Fruit fly (Drosophila melanogaster) whole organism, embryonic: Measurements from ENCODE around the gene Pis.

Experiments
- Abd-B ChIP-seq: fragments of 200-800 bp; sonication (Bioruptor generic); optimal IDR thresholded peaks from 2 replicates; lab custom pipeline; 2018; ENCODE audit warnings: missing biosample characterization, mild to moderate bottlenecking, missing genetic modification characterization, moderate library complexity
- Aef1 ChIP-seq: fragments of 200-800 bp; sonication (Bioruptor generic); IDR thresholded peaks from 3 replicates; pipeline ENCODE4 v1.3.6; 2022; ENCODE audit warnings: missing biosample characterization, missing genetic modification characterization
- Antp ChIP-seq: fragments of 200-800 bp; sonication (Bioruptor generic); optimal IDR thresholded peaks from 3 replicates; lab custom pipeline; 2016; ENCODE audit warnings: missing biosample characterization, missing genetic modification characterization
- Atf6 ChIP-seq: fragments of 200-800 bp; sonication (Bioruptor generic); IDR thresholded peaks from 2 replicates; pipeline ENCODE4 v1.3.6; 2022; ENCODE audit warnings: missing biosample characterization, missing genetic modification characterization
- CG10274 ChIP-seq: fragments of 200-800 bp; sonication (Bioruptor generic); optimal IDR thresholded peaks from 3 replicates; lab custom pipeline; 2017; ENCODE audit warnings: missing biosample characterization, mild to moderate bottlenecking, missing genetic modification characterization
- CG10462 ChIP-seq: fragments of 200-800 bp; sonication (Bioruptor generic); optimal IDR thresholded peaks from 2 replicates; lab custom pipeline; 2016; ENCODE audit warnings: missing biosample characterization, missing genetic modification characterization
- CG12155 ChIP-seq: fragments of 200-800 bp; sonication (Bioruptor generic); optimal IDR thresholded peaks from 3 replicates; lab custom pipeline; 2016; ENCODE audit warnings: missing biosample characterization, missing genetic modification characterization
- CG12219 ChIP-seq: fragments of 200-800 bp; sonication (Bioruptor generic); optimal IDR thresholded peaks from 3 replicates; lab custom pipeline; 2018; ENCODE audit warnings: missing biosample characterization, mild to moderate bottlenecking, missing genetic modification characterization
- CG14710 ChIP-seq: fragments of 200-800 bp; sonication (Bioruptor generic); optimal IDR thresholded peaks from 3 replicates; lab custom pipeline; 2019; ENCODE audit warnings: missing biosample characterization, mild to moderate bottlenecking, missing genetic modification characterization, moderate library complexity
- CG1529 ChIP-seq: fragments of 200-800 bp; sonication (Bioruptor generic); optimal IDR thresholded peaks from 3 replicates; lab custom pipeline; 2018; ENCODE audit warnings: missing biosample characterization, missing genetic modification characterization
- CG16779 ChIP-seq: fragments of 200-800 bp; sonication (Bioruptor generic); IDR thresholded peaks from 2 replicates; pipeline ENCODE4 v1.3.6; 2022; ENCODE audit warnings: missing biosample characterization, missing genetic modification characterization
- CG17359 ChIP-seq: fragments of 200-800 bp; sonication (Bioruptor generic); optimal IDR thresholded peaks from 3 replicates; lab custom pipeline; 2018; ENCODE audit warnings: missing biosample characterization, mild to moderate bottlenecking, missing genetic modification characterization, moderate library complexity
- CG17829 ChIP-seq: fragments of 200-800 bp; optimal IDR thresholded peaks from 2 replicates; lab custom pipeline; 2019; ENCODE audit warnings: missing biosample characterization, mild to moderate bottlenecking, missing genetic modification characterization, moderate library complexity
- CG18764 ChIP-seq: fragments of 200-800 bp; sonication (Bioruptor generic); optimal IDR thresholded peaks from 3 replicates; lab custom pipeline; 2016; ENCODE audit warnings: missing biosample characterization, missing genetic modification characterization
- CG2120 ChIP-seq: fragments of 200-800 bp; sonication (Bioruptor generic); optimal IDR thresholded peaks from 3 replicates; lab custom pipeline; 2016; ENCODE audit warnings: missing biosample characterization, missing genetic modification characterization
- CG31224 ChIP-seq: fragments of 200-800 bp; sonication (Bioruptor generic); IDR thresholded peaks from 2 replicates; pipeline ENCODE4 v1.3.6; 2022; ENCODE audit warnings: missing biosample characterization, missing genetic modification characterization
- CG3281 ChIP-seq: fragments of 200-800 bp; sonication (Bioruptor generic); optimal IDR thresholded peaks from 3 replicates; lab custom pipeline; 2017; ENCODE audit warnings: missing biosample characterization, mild to moderate bottlenecking, missing genetic modification characterization
- CG43689 ChIP-seq: fragments of 200-800 bp; sonication (Bioruptor generic); IDR thresholded peaks from 2 replicates; pipeline ENCODE4 v1.3.6; 2022; ENCODE audit warnings: missing biosample characterization, missing genetic modification characterization
- CG7839 ChIP-seq: fragments of 200-800 bp; sonication (Bioruptor generic); optimal IDR thresholded peaks from 3 replicates; lab custom pipeline; 2018; ENCODE audit warnings: missing biosample characterization, mild to moderate bottlenecking, missing genetic modification characterization, moderate library complexity
- CG8281 ChIP-seq: fragments of 200-800 bp; sonication (Bioruptor generic); optimal IDR thresholded peaks from 2 replicates; lab custom pipeline; 2018; ENCODE audit warnings: missing biosample characterization, mild to moderate bottlenecking, missing genetic modification characterization, moderate library complexity
- CG8359 ChIP-seq: fragments of 200-800 bp; sonication (Bioruptor generic); optimal IDR thresholded peaks from 2 replicates; lab custom pipeline; 2017; ENCODE audit warnings: missing biosample characterization, mild to moderate bottlenecking, missing genetic modification characterization, borderline replicate concordance
- CG8944 ChIP-seq: fragments of 200-800 bp; sonication (Bioruptor generic); optimal IDR thresholded peaks from 3 replicates; lab custom pipeline; 2016; ENCODE audit warnings: missing biosample characterization, missing genetic modification characterization
- CG9215 ChIP-seq: fragments of 200-800 bp; sonication (Bioruptor generic); IDR thresholded peaks from 2 replicates; pipeline ENCODE4 v1.3.6; 2022; ENCODE audit warnings: missing biosample characterization, missing genetic modification characterization
- Dek ChIP-seq: fragments of 200-800 bp; sonication (Bioruptor generic); optimal IDR thresholded peaks from 3 replicates; lab custom pipeline; 2019; ENCODE audit warnings: missing biosample characterization, mild to moderate bottlenecking, missing genetic modification characterization, moderate library complexity
- Fer2 ChIP-seq: fragments of 200-800 bp; sonication (Bioruptor generic); optimal IDR thresholded peaks from 2 replicates; lab custom pipeline; 2018; ENCODE audit warnings: missing biosample characterization, mild to moderate bottlenecking, missing genetic modification characterization, moderate library complexity
- HLH4C ChIP-seq: fragments of 200-800 bp; sonication (Bioruptor generic); IDR thresholded peaks from 3 replicates; pipeline ENCODE4 v1.3.6; 2022; ENCODE audit warnings: missing biosample characterization, missing genetic modification characterization; ENCODE audit not compliant: partially characterized antibody
- HLHmδ ChIP-seq: fragments of 200-800 bp; sonication (Bioruptor generic); optimal IDR thresholded peaks from 2 replicates; lab custom pipeline; 2018; ENCODE audit warnings: missing biosample characterization, mild to moderate bottlenecking, missing genetic modification characterization, moderate library complexity
- Hand ChIP-seq: fragments of 200-800 bp; sonication (Bioruptor generic); optimal IDR thresholded peaks from 2 replicates; lab custom pipeline; 2017; ENCODE audit warnings: mild to moderate bottlenecking, missing biosample characterization, missing genetic modification reagents, missing genetic modification characterization
- MESR4 ChIP-seq: fragments of 200-800 bp; sonication (Bioruptor generic); optimal IDR thresholded peaks from 2 replicates; lab custom pipeline; 2018; ENCODE audit warnings: missing biosample characterization, mild to moderate bottlenecking, missing genetic modification characterization, moderate library complexity
- Med ChIP-seq: fragments of 200-800 bp; sonication (Bioruptor generic); peaks from one replicate; lab custom pipeline; 2016; ENCODE audit warnings: missing biosample characterization, missing genetic modification characterization, mild to moderate bottlenecking, inconsistent platforms, moderate library complexity
- Pdp1 ChIP-seq, 2 experiments: fragments of 200-800 bp; sonication (Bioruptor generic); optimal IDR thresholded peaks; 3 replicates each; lab custom pipeline; 2016; ENCODE audit warnings: missing biosample characterization in 2 of 2, missing genetic modification characterization in 2 of 2, mild to moderate bottlenecking in 1 of 2, moderate library complexity in 1 of 2
- Scr ChIP-seq: fragments of 200-800 bp; sonication (Bioruptor generic); IDR thresholded peaks from 2 replicates; pipeline ENCODE4 v1.3.6; 2022; ENCODE audit warnings: missing biosample characterization, missing genetic modification characterization; ENCODE audit not compliant: partially characterized antibody
- Ssrp ChIP-seq: fragments of 200-800 bp; sonication (Bioruptor generic); optimal IDR thresholded peaks from 2 replicates; lab custom pipeline; 2018; ENCODE audit warnings: missing biosample characterization, mild to moderate bottlenecking, missing genetic modification characterization, moderate library complexity
- bcd ChIP-seq: fragments of 200-800 bp; sonication (Bioruptor generic); optimal IDR thresholded peaks from 2 replicates; lab custom pipeline; 2017; ENCODE audit warnings: missing biosample characterization, mild to moderate bottlenecking, missing genetic modification characterization
- br ChIP-seq: fragments of >200 bp; optimal IDR thresholded peaks from 2 replicates; lab custom pipeline; 2017
- dmrt11E ChIP-seq: fragments of 200-800 bp; sonication (Bioruptor generic); optimal IDR thresholded peaks from 3 replicates; lab custom pipeline; 2018; ENCODE audit warnings: missing biosample characterization, mild to moderate bottlenecking, missing genetic modification characterization, moderate library complexity
- dpn ChIP-seq, 2 experiments: fragments of 200-800 bp; sonication (Bioruptor generic); optimal IDR thresholded peaks; 3 replicates each; lab custom pipeline; 2016; ENCODE audit warnings: missing biosample characterization in 2 of 2, missing genetic modification characterization in 2 of 2
- ems ChIP-seq: fragments of 200-800 bp; sonication (Bioruptor generic); optimal IDR thresholded peaks from 3 replicates; lab custom pipeline; 2016; ENCODE audit warnings: missing biosample characterization, missing genetic modification characterization
- h ChIP-seq: fragments of >200 bp; optimal IDR thresholded peaks from 2 replicates; lab custom pipeline; 2017
- hb ChIP-seq: fragments of 200-800 bp; sonication (Bioruptor generic); IDR thresholded peaks from 3 replicates; pipeline ENCODE4 v1.3.6; 2022; ENCODE audit warnings: missing biosample characterization, missing genetic modification characterization; ENCODE audit not compliant: partially characterized antibody
- hkb ChIP-seq, 2 experiments: fragments of 200-800 bp in 1 of 2; fragments of >200 bp in 1 of 2; sonication (Bioruptor generic) in 1 of 2; IDR thresholded peaks in 1 of 2; optimal IDR thresholded peaks in 1 of 2; 2 replicates each; pipeline versions ENCODE4 v1.3.6 to Lab custom; 2017 to 2022; ENCODE audit warnings: missing biosample characterization in 1 of 2, missing genetic modification characterization in 1 of 2
- lilli ChIP-seq: fragments of 200-800 bp; sonication (Bioruptor generic); optimal IDR thresholded peaks from 3 replicates; lab custom pipeline; 2016; ENCODE audit warnings: missing biosample characterization, missing genetic modification characterization
- mld ChIP-seq: fragments of 200-800 bp; sonication (Bioruptor generic); IDR thresholded peaks from 3 replicates; pipeline ENCODE4 v1.3.6; 2022; ENCODE audit warnings: missing biosample characterization, missing genetic modification characterization; ENCODE audit not compliant: partially characterized antibody
- nerfin-2 ChIP-seq: fragments of 200-800 bp; sonication (Bioruptor generic); IDR thresholded peaks from 2 replicates; pipeline ENCODE4 v1.3.6; 2022; ENCODE audit warnings: missing biosample characterization, missing genetic modification characterization; ENCODE audit not compliant: partially characterized antibody
- nmo ChIP-seq: fragments of 200-800 bp; sonication (Bioruptor generic); optimal IDR thresholded peaks from 2 replicates; lab custom pipeline; 2018; ENCODE audit warnings: missing biosample characterization, mild to moderate bottlenecking, missing genetic modification characterization, moderate library complexity
- pita ChIP-seq: fragments of 200-800 bp; sonication (Bioruptor generic); optimal IDR thresholded peaks from 2 replicates; lab custom pipeline; 2017; ENCODE audit warnings: missing biosample characterization, mild to moderate bottlenecking, missing genetic modification characterization
- pros ChIP-seq: fragments of 200-800 bp; sonication (Bioruptor generic); optimal IDR thresholded peaks from 3 replicates; lab custom pipeline; 2019; ENCODE audit warnings: missing biosample characterization, mild to moderate bottlenecking, missing genetic modification characterization, moderate library complexity
- sd ChIP-seq: fragments of 200-800 bp; sonication (Bioruptor generic); optimal IDR thresholded peaks from 3 replicates; lab custom pipeline; 2018; ENCODE audit warnings: missing biosample characterization, mild to moderate bottlenecking, missing genetic modification characterization, moderate library complexity
- tgo ChIP-seq: fragments of 200-800 bp; sonication (Bioruptor generic); IDR thresholded peaks from 3 replicates; pipeline ENCODE4 v1.3.6; 2022; ENCODE audit warnings: missing biosample characterization, missing genetic modification characterization
- wek ChIP-seq: fragments of 200-800 bp; sonication (Bioruptor generic); optimal IDR thresholded peaks from 3 replicates; lab custom pipeline; 2018; ENCODE audit warnings: missing biosample characterization, mild to moderate bottlenecking, missing genetic modification characterization, moderate library complexity

Gene Pis

DNA sequence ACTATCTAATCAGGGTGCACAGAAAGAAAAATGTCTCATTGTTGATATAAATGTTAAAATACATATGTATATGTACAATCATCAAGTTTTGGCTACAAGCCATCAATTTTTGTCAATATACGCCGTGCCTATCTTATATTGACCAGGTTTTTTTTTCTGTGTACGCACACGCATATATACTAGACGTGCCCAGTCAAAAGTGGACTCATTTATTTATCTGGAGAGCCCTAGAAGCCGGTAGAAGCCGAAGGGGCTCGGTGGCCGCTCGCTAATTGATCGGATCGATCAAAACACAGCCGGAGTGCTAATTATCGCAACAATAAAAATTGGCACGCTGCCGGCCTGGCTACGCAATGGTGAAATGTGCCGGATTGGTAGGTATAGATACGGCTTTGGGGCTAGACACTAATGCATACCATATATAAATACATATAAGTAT, 36.7 kb upstream of the Pis start (continued):
- TF ChIP-seq CG17359 (tag; lab: Kevin White, UChicago), result peak; percentile 79
- peak; percentile 78; the same call in 1 of the 2 replicates for TF ChIP-seq CG16779
- no peak for TF ChIP-seq br (lab: Kevin White, UChicago)
- peak; percentile 89 for TF ChIP-seq Atf6 (GFP tag; lab: Robert Waterston, UW)
- peak; percentile 54 to 65 for TF ChIP-seq dpn (GFP tag; optimal IDR thresholded peaks at IDR 0.05; lab: Kevin White, UChicago)
- peak; percentile 53 for TF ChIP-seq nmo (GFP tag; lab: Kevin White, UChicago)
- TF ChIP-seq sd (tag; lab: Kevin White, UChicago), result peak; percentile 56
- peak; percentile 30 for TF ChIP-seq CG17829 (tag; lab: Kevin White, UChicago)
- peak; percentile 76 for TF ChIP-seq Hand (GFP tag; lab: Kevin White, UChicago)
- TF ChIP-seq lilli (GFP tag; lab: Kevin White, UChicago), result peak; percentile 85
- peak; percentile 65 for TF ChIP-seq CG31224
- peak; percentile 45 for TF ChIP-seq CG18764 (GFP tag; lab: Kevin White, UChicago)
- TF ChIP-seq hkb (optimal IDR thresholded peaks at IDR 0.05; lab: Kevin White, UChicago), result no peak
- peak; percentile 82 for TF ChIP-seq hkb (GFP tag; IDR thresholded peaks at IDR 0.05; lab: Robert Waterston, UW)
- no peak for TF ChIP-seq Scr
- TF ChIP-seq Pdp1 (GFP tag; optimal IDR thresholded peaks at IDR 0.05; lab: Kevin White, UChicago), result peak; percentile 58 to 63
- TF ChIP-seq tgo (GFP tag; lab: Robert Waterston, UW), result peak; percentile 72
- peak; percentile 54 for TF ChIP-seq Fer2 (tag; lab: Kevin White, UChicago)
- TF ChIP-seq Ssrp, result peak; percentile 46
- TF ChIP-seq mld (GFP tag; lab: Robert Waterston, UW), result no peak
- TF ChIP-seq CG8359 (GFP tag; lab: Kevin White, UChicago), result no peak
- no peak for TF ChIP-seq pros
- TF ChIP-seq CG8944 (GFP tag; lab: Kevin White, UChicago), result peak; percentile 75
- TF ChIP-seq CG10274 (GFP tag; lab: Kevin White, UChicago), result peak; percentile 36
- no peak for TF ChIP-seq pita (GFP tag; lab: Kevin White, UChicago)
- TF ChIP-seq Dek, result peak; percentile 80
- TF ChIP-seq CG8281 (tag; lab: Kevin White, UChicago), result peak; percentile 44
- peak; percentile 66 for TF ChIP-seq ems (GFP tag; lab: Kevin White, UChicago)
- peak; percentile 77 for TF ChIP-seq CG7839 (tag; lab: Kevin White, UChicago)
- peak; percentile 38 for TF ChIP-seq dmrt11E
- peak; percentile 44 for TF ChIP-seq Antp (GFP tag; lab: Kevin White, UChicago)
- TF ChIP-seq HLHmδ (GFP tag; lab: Kevin White, UChicago), result no peak
- TF ChIP-seq HLH4C (GFP tag; lab: Robert Waterston, UW), result no peak
- peak; percentile 12 for TF ChIP-seq Abd-B (GFP tag; lab: Kevin White, UChicago)
- no peak for TF ChIP-seq h (lab: Kevin White, UChicago)
- TF ChIP-seq Aef1 (GFP tag; lab: Robert Waterston, UW), result peak; percentile 73
- peak; percentile 60 for TF ChIP-seq bcd (GFP tag; lab: Kevin White, UChicago)
- peak; percentile 30 for TF ChIP-seq CG1529 (GFP tag; lab: Kevin White, UChicago)
- TF ChIP-seq CG9215 (GFP tag; lab: Robert Waterston, UW), result peak; percentile 71
- no peak for TF ChIP-seq nerfin-2 (GFP tag; lab: Robert Waterston, UW)
- no peak for TF ChIP-seq MESR4 (GFP tag; lab: Kevin White, UChicago)
- peak; percentile 67 for TF ChIP-seq CG12219 (GFP tag; lab: Kevin White, UChicago)
- peak; percentile 91 for TF ChIP-seq CG2120 (GFP tag; lab: Kevin White, UChicago)
- TF ChIP-seq hb (GFP tag; lab: Robert Waterston, UW), result no peak
- peak; percentile 91 for TF ChIP-seq Med
- TF ChIP-seq CG14710, result peak; percentile 3
- peak; percentile 78 for TF ChIP-seq CG3281 (GFP tag; lab: Kevin White, UChicago)
- TF ChIP-seq CG10462 (GFP tag; lab: Kevin White, UChicago), result no peak
- no peak for TF ChIP-seq wek (GFP tag; lab: Kevin White, UChicago)
- TF ChIP-seq CG43689 (GFP tag; lab: Robert Waterston, UW), result peak; percentile 59
- peak; percentile 41 for TF ChIP-seq CG12155 (GFP tag; lab: Kevin White, UChicago)
